Fruit fly (Drosophila melanogaster): ENCODE data around the gene Sec13.

DNA sequence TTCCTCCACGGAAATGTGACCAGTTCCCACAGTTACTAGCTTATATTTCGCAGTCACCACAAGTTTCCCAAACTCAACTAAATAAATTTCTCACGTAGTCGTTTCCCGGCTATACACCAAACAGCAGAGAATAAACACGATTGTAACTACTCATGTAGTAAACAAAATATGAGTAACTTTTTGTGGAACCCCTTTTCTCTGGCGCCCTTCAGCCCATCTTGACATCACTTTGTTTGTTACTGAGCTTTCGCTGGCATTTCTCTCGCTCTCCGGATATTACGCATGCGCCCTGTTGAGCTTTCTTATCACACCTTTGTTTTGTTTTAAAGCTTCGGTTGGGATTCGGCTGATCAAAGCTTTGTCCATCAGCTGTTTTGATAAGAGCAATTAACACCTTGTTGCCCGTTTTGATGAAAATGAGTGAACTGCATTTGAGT lies 30.0 kb downstream of the Sec13 start:
- no peak for TF ChIP-seq woc (GFP tag; optimal IDR thresholded peaks at IDR 0.05)
- no peak for TF ChIP-seq GATAd (GFP tag; optimal IDR thresholded peaks at IDR 0.05)
- no peak for TF ChIP-seq dl (GFP tag; optimal IDR thresholded peaks at IDR 0.05; ENCODE audit: insufficient read depth in 1 of 2, partially characterized antibody in 2 of 2)
- TF ChIP-seq fru (GFP tag; optimal IDR thresholded peaks at IDR 0.05) = peak; percentile 96
- peak; percentile 50 for TF ChIP-seq Vsx2 (GFP tag; optimal IDR thresholded peaks at IDR 0.05; ENCODE audit: partially characterized antibody)

Data from whole organism, wandering third instar larva.